Fruit fly (Drosophila melanogaster) whole organism, adult: ENCODE results near the gene Nt5a.

ENCODE experiments used
- CG12768 ChIP-seq: fragments of 200-800 bp; sonication (Bioruptor generic); optimal IDR thresholded peaks from 2 replicates; lab custom pipeline; 2017; ENCODE audit warnings: missing biosample characterization, missing genetic modification characterization, mild to moderate bottlenecking, moderate library complexity, missing genetic modification reagents
- CG14711 ChIP-seq: fragments of 200-800 bp; sonication (Bioruptor generic); optimal IDR thresholded peaks from 2 replicates; lab custom pipeline; 2018; ENCODE audit warnings: missing biosample characterization, mild to moderate bottlenecking, missing genetic modification characterization, moderate library complexity
- CG33017 ChIP-seq: fragments of 200-800 bp; sonication (Bioruptor generic); optimal IDR thresholded peaks from 2 replicates; lab custom pipeline; 2018; ENCODE audit warnings: missing biosample characterization, mild to moderate bottlenecking, missing genetic modification characterization, moderate library complexity
- CG7045 ChIP-seq: fragments of 200-800 bp; sonication (Bioruptor generic); optimal IDR thresholded peaks from 2 replicates; lab custom pipeline; 2017; ENCODE audit warnings: missing biosample characterization, mild to moderate bottlenecking, missing genetic modification characterization
- Clk ChIP-seq: fragments of 200-800 bp; sonication (Bioruptor generic); optimal IDR thresholded peaks from 2 replicates; lab custom pipeline; 2017; ENCODE audit warnings: missing biosample characterization, missing genetic modification characterization
- Crg-1 ChIP-seq: fragments of 200-800 bp; sonication (Bioruptor generic); optimal IDR thresholded peaks from 2 replicates; lab custom pipeline; 2016; ENCODE audit warnings: missing biosample characterization, missing genetic modification characterization
- Mnt ChIP-seq: fragments of 200-800 bp; sonication (Bioruptor generic); optimal IDR thresholded peaks from 2 replicates; lab custom pipeline; 2016; ENCODE audit warnings: missing biosample characterization, mild to moderate bottlenecking, missing genetic modification characterization
- bab1 ChIP-seq: fragments of 200-800 bp; sonication (Bioruptor generic); optimal IDR thresholded peaks from 3 replicates; lab custom pipeline; 2019; ENCODE audit warnings: missing biosample characterization, mild to moderate bottlenecking, missing genetic modification characterization, moderate library complexity
- cic ChIP-seq: fragments of 200-800 bp; sonication (Bioruptor generic); optimal IDR thresholded peaks from 2 replicates; lab custom pipeline; 2017; ENCODE audit warnings: missing biosample characterization, mild to moderate bottlenecking, missing genetic modification characterization, moderate library complexity
- cnc ChIP-seq, 2 experiments: fragments of >200 bp; optimal IDR thresholded peaks; 2 replicates each; lab custom pipeline; 2017
- ovo ChIP-seq: fragments of 200-800 bp; sonication (Bioruptor generic); optimal IDR thresholded peaks from 2 replicates; lab custom pipeline; 2016; ENCODE audit warnings: missing biosample characterization, missing genetic modification characterization
- toe ChIP-seq: fragments of 200-800 bp; sonication (Bioruptor generic); optimal IDR thresholded peaks from 2 replicates; lab custom pipeline; 2016; ENCODE audit warnings: missing biosample characterization, missing genetic modification characterization

DNA sequence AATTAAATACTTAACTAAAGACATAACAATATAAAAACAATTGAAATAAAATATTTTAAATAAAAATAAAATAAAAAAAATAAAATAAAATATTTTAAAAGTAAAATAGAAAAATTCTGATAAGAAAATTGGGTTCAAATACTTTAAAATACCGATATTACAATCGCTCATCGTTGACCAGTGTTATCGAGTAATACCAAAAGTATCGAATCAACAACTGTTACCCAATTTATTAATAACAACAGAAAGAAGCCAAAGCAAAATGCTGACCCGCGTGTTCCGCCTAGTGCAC lies 43.7 kb upstream of the Nt5a start, which contains the start of gene CG9166:
- TF ChIP-seq cic (GFP tag; lab: Kevin White, UChicago) (no peak), CG7045 (GFP tag; lab: Kevin White, UChicago) (no peak), Mnt (GFP tag; lab: Kevin White, UChicago) (no peak), bab1 (GFP tag; lab: Kevin White, UChicago) (no peak), Clk (no peak), CG33017 (tag; lab: Kevin White, UChicago) (no peak), CG14711 (tag; lab: Kevin White, UChicago) (no peak), cnc (optimal IDR thresholded peaks at IDR 0.05; lab: Kevin White, UChicago) (no peak), toe (GFP tag; lab: Kevin White, UChicago) (no peak), Crg-1 (GFP tag; lab: Kevin White, UChicago) (no peak), CG12768 (GFP tag; lab: Kevin White, UChicago) (no peak), ovo (GFP tag; lab: Kevin White, UChicago) (no peak)
